Fruit fly (Drosophila melanogaster): ENCODE data around the gene CG3294.

DNA sequence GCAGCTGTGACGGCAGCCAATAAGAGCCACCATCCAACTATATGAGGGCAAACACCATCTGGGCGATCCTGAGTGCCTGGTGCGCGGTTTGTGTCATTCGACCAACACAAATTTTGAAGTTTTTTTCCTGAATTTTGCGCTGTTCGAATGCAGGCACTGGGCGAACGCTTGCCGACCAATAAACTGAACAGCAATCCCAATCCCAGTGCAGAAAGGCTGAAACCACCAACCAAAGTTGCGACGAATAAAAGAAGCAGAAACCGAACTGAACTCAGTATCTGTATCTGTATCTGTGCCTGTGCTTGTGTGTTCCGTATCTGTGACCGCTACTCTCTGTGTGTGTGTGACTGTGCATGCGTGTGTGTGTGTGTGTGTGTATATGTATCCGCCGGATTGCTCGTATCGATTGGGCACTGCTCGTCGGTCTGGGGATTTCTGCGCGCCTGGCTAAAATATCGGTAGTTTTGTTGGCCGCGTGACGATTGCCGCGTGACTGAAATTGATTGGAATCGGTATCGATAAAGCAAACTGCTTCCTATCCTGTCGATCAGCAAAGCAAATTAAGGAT, 17.2 kb downstream of the CG3294 start:
- TF ChIP-seq Snoo (tag; optimal IDR thresholded peaks at IDR 0.05) (no peak), CG12605 (GFP tag; IDR thresholded peaks at IDR 0.05) (no peak), Pif1A (GFP tag; optimal IDR thresholded peaks at IDR 0.05) (no peak), CG10348 (GFP tag; IDR thresholded peaks at IDR 0.05) (no peak), Ets98B (GFP tag; IDR thresholded peaks at IDR 0.05) (peak; percentile 73; the same call in 1 of the 2 replicates), EcR (GFP tag; optimal IDR thresholded peaks at IDR 0.05) (peak; percentile 89), CG34367 (tag; optimal IDR thresholded peaks at IDR 0.05) (no peak), CG8301 (tag; optimal IDR thresholded peaks at IDR 0.05) (no peak), fd96Ca (GFP tag; IDR thresholded peaks at IDR 0.05) (peak; percentile 75; the same call in 2 of the 3 replicates), rn (GFP tag; IDR thresholded peaks at IDR 0.05) (no peak), Pif1B (GFP tag; optimal IDR thresholded peaks at IDR 0.05) (no peak), CG17806 (tag; optimal IDR thresholded peaks at IDR 0.05) (no peak)

Data from whole organism, pupa.